Fruit fly (Drosophila melanogaster): Measurements from ENCODE around the gene CG10324.

- no peak for TF ChIP-seq Abd-B (GFP tag; optimal IDR thresholded peaks at IDR 0.05)
- TF ChIP-seq Hr83 (GFP tag; optimal IDR thresholded peaks at IDR 0.05; ENCODE audit: poor library complexity, severe bottlenecking) = no peak
Observed at dm6 chr3R:16649282-16649681, 2.5 kb upstream of the CG10324 start.

All from whole organism, wandering third instar larva.